Fruit fly (Drosophila melanogaster): Measurements from ENCODE around the gene GluRIIA.

The GluRIIA gene

DNA sequence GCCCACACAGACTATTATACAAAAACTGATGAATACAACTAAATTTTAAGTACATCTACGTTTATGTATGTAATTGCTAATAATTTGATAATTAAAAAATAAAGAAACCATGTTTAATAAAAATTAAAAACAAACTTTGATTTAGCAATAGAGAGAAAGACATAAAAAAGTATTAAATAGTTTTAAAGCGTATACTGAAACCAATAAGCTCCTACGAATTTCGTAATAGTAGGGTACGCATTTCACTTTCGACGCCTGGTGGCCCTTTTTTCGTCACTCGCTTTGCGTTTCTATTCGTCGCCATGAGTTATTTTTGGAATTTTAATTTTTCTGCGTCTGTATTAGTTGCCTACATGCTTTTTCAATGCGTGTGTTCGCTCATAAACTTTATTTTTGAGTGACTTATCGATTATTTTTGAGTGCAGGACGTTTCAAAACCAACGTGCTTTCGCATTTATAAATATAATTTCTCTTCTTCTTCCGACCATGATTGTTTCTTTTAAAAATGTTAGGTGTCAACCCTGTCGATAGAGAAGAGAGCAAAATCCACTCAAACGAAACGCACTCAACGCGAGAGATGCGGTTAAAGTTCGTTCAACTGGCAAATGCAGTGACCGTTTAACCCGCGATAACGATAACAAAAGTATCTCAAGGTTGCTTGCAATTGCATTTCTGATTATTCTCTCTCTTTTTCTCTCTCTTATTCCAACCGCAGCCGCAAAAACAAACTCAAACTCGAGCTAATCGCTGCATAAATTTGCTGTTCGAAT lies 8.2 kb upstream of the GluRIIA start, which contains the start of gene Oscillin (continued):
- TF ChIP-seq dysf (GFP tag; IDR thresholded peaks at IDR 0.05): peak; percentile 81
- TF ChIP-seq Sin3A (optimal IDR thresholded peaks at IDR 0.05): no peak
- peak; percentile 88 for TF ChIP-seq tgo (GFP tag; IDR thresholded peaks at IDR 0.05)
- no peak for TF ChIP-seq sc (optimal IDR thresholded peaks at IDR 0.05)
- TF ChIP-seq sc (GFP tag; optimal IDR thresholded peaks at IDR 0.05): no peak
- no peak for TF ChIP-seq Doc2 (GFP tag; IDR thresholded peaks at IDR 0.05)
- no peak for TF ChIP-seq CG1603 (tag; optimal IDR thresholded peaks at IDR 0.05)
- no peak for TF ChIP-seq zf30C (GFP tag; optimal IDR thresholded peaks at IDR 0.05)
- TF ChIP-seq CoRest (tag; optimal IDR thresholded peaks at IDR 0.05): peak; percentile 85
- TF ChIP-seq CG12659 (GFP tag; optimal IDR thresholded peaks at IDR 0.05): peak; percentile 75
- TF ChIP-seq CG7839 (tag; optimal IDR thresholded peaks at IDR 0.05): peak; percentile 88
- TF ChIP-seq NFAT (GFP tag; IDR thresholded peaks at IDR 0.05): peak; percentile 49; the same call in 1 of the 2 replicates
- TF ChIP-seq fd64A (GFP tag; optimal IDR thresholded peaks at IDR 0.05): no peak
- TF ChIP-seq dmrt99B (tag; optimal IDR thresholded peaks at IDR 0.05): peak; percentile 89
- no peak for TF ChIP-seq CG4282 (GFP tag; optimal IDR thresholded peaks at IDR 0.05)
- no peak for TF ChIP-seq sima (GFP tag; optimal IDR thresholded peaks at IDR 0.05)
- peak; percentile 78 for TF ChIP-seq CG13296 (GFP tag; optimal IDR thresholded peaks at IDR 0.05)
- peak; percentile 58 for TF ChIP-seq CG9817 (tag; optimal IDR thresholded peaks at IDR 0.05)
- TF ChIP-seq CG6272 (GFP tag; IDR thresholded peaks at IDR 0.05): peak; percentile 55; the same call in 1 of the 2 replicates
- peak; percentile 77; the same call in 1 of the 2 replicates for TF ChIP-seq chm (GFP tag; IDR thresholded peaks at IDR 0.05)
- TF ChIP-seq CG1529 (GFP tag; optimal IDR thresholded peaks at IDR 0.05): no peak
- TF ChIP-seq Abd-B (GFP tag; optimal IDR thresholded peaks at IDR 0.05): peak; percentile 52
- no peak for TF ChIP-seq pfk (GFP tag; optimal IDR thresholded peaks at IDR 0.05)
- peak; percentile 44 for TF ChIP-seq CG13624 (GFP tag; optimal IDR thresholded peaks at IDR 0.05)
- TF ChIP-seq CrebB (tag; optimal IDR thresholded peaks at IDR 0.05): no peak
- TF ChIP-seq CG7556 (GFP tag; optimal IDR thresholded peaks at IDR 0.05): peak; percentile 86
- peak; percentile 89 for TF ChIP-seq CG14710 (tag; optimal IDR thresholded peaks at IDR 0.05)
- TF ChIP-seq CG11247 (GFP tag; IDR thresholded peaks at IDR 0.05): peak; percentile 76
- TF ChIP-seq CG12236 (GFP tag; optimal IDR thresholded peaks at IDR 0.05): no peak
- TF ChIP-seq Optix (GFP tag; IDR thresholded peaks at IDR 0.05): no peak
- peak; percentile 35 for TF ChIP-seq CG7271 (tag; optimal IDR thresholded peaks at IDR 0.05)
- peak; percentile 94 for TF ChIP-seq Xrp1 (GFP tag; IDR thresholded peaks at IDR 0.05)
- TF ChIP-seq CG15011 (GFP tag; optimal IDR thresholded peaks at IDR 0.05): peak; percentile 66
- TF ChIP-seq CG10431 (GFP tag; optimal IDR thresholded peaks at IDR 0.05): peak; percentile 77
- peak; percentile 80 for TF ChIP-seq CG6689 (GFP tag; IDR thresholded peaks at IDR 0.05)
- TF ChIP-seq Hr3 (GFP tag; optimal IDR thresholded peaks at IDR 0.05): no peak
- 0 out of 3 replicates have a peak, but pooled peaks have one; percentile 48 for TF ChIP-seq C15 (GFP tag; IDR thresholded peaks at IDR 0.05)
- TF ChIP-seq CG14441 (GFP tag; IDR thresholded peaks at IDR 0.05): peak; percentile 78
- TF ChIP-seq CG13894 (tag; optimal IDR thresholded peaks at IDR 0.05): peak; percentile 71
- TF ChIP-seq Gsc (GFP tag; IDR thresholded peaks at IDR 0.05): no peak
- peak; percentile 78 for TF ChIP-seq CG32767 (GFP tag; IDR thresholded peaks at IDR 0.05)
- peak; percentile 86 for TF ChIP-seq sqz (GFP tag; optimal IDR thresholded peaks at IDR 0.05)
- no peak for TF ChIP-seq Dip2 (GFP tag; IDR thresholded peaks at IDR 0.05)
- peak; percentile 45 for TF ChIP-seq CG30431 (GFP tag; optimal IDR thresholded peaks at IDR 0.05)
- TF ChIP-seq ara (GFP tag; IDR thresholded peaks at IDR 0.05): peak; percentile 87
- peak; percentile 77 for TF ChIP-seq CG7963 (GFP tag; IDR thresholded peaks at IDR 0.05; ENCODE audit: partially characterized antibody)
- no peak for TF ChIP-seq HLHmδ (GFP tag; optimal IDR thresholded peaks at IDR 0.05)
- TF ChIP-seq Fer1 (GFP tag; optimal IDR thresholded peaks at IDR 0.05): peak; percentile 87
- TF ChIP-seq Six4 (GFP tag; optimal IDR thresholded peaks at IDR 0.05): peak; percentile 49
- no peak for TF ChIP-seq sr (GFP tag; IDR thresholded peaks at IDR 0.05)
